Fruit fly (Drosophila melanogaster) whole organism, embryonic: Measurements from ENCODE around the gene CG5139.

Experiments used
- Ada2b ChIP-seq: fragments of 200-800 bp; sonication (Bioruptor generic); IDR thresholded peaks from 2 replicates; pipeline ENCODE4 v1.3.6; 2022; ENCODE audit warnings: missing biosample characterization, missing genetic modification characterization
- Atf6 ChIP-seq: fragments of 200-800 bp; sonication (Bioruptor generic); IDR thresholded peaks from 2 replicates; pipeline ENCODE4 v1.3.6; 2022; ENCODE audit warnings: missing biosample characterization, missing genetic modification characterization
- Blimp-1 ChIP-seq: fragments of 200-800 bp; sonication (Bioruptor generic); optimal IDR thresholded peaks from 3 replicates; lab custom pipeline; 2018; ENCODE audit warnings: missing biosample characterization, missing genetic modification characterization, mild to moderate bottlenecking, moderate library complexity, missing genetic modification reagents
- CG10366 ChIP-seq: fragments of 200-800 bp; sonication (Bioruptor generic); IDR thresholded peaks from 2 replicates; pipeline ENCODE4 v1.3.6; 2022; ENCODE audit warnings: missing biosample characterization, missing genetic modification characterization
- CG10979 ChIP-seq: fragments of 200-800 bp; sonication (Bioruptor generic); optimal IDR thresholded peaks from 2 replicates; lab custom pipeline; 2018; ENCODE audit warnings: missing biosample characterization, mild to moderate bottlenecking, missing genetic modification characterization, moderate library complexity
- CG11247 ChIP-seq: fragments of 200-800 bp; sonication (Bioruptor generic); IDR thresholded peaks from 2 replicates; pipeline ENCODE4 v1.3.6; 2022; ENCODE audit warnings: missing biosample characterization, missing genetic modification characterization
- CG12071 ChIP-seq: fragments of 200-800 bp; sonication (Bioruptor generic); optimal IDR thresholded peaks from 3 replicates; lab custom pipeline; 2018; ENCODE audit warnings: missing biosample characterization, mild to moderate bottlenecking, missing genetic modification characterization
- CG14667 ChIP-seq: fragments of 200-800 bp; sonication (Bioruptor generic); IDR thresholded peaks from 2 replicates; pipeline ENCODE4 v1.3.6; 2022; ENCODE audit warnings: missing biosample characterization, missing genetic modification characterization
- CG15011 ChIP-seq: fragments of 200-800 bp; sonication (Bioruptor generic); optimal IDR thresholded peaks from 3 replicates; lab custom pipeline; 2018; ENCODE audit warnings: missing biosample characterization, mild to moderate bottlenecking, missing genetic modification characterization
- CG15073 ChIP-seq: fragments of 200-800 bp; sonication (Bioruptor generic); optimal IDR thresholded peaks from 2 replicates; lab custom pipeline; 2016; ENCODE audit warnings: missing biosample characterization, missing genetic modification characterization
- CG15269 ChIP-seq: fragments of 200-800 bp; sonication (Bioruptor generic); optimal IDR thresholded peaks from 2 replicates; lab custom pipeline; 2018; ENCODE audit warnings: missing biosample characterization, mild to moderate bottlenecking, missing genetic modification characterization, moderate library complexity
- CG15514 ChIP-seq: fragments of 200-800 bp; sonication (Bioruptor generic); optimal IDR thresholded peaks from 3 replicates; lab custom pipeline; 2017; ENCODE audit warnings: missing biosample characterization, missing genetic modification characterization, mild to moderate bottlenecking, moderate library complexity, missing genetic modification reagents
- CG1602 ChIP-seq: fragments of 200-800 bp; sonication (Bioruptor generic); optimal IDR thresholded peaks from 3 replicates; lab custom pipeline; 2016; ENCODE audit warnings: missing biosample characterization, missing genetic modification characterization
- CG1603 ChIP-seq: fragments of 200-800 bp; sonication (Bioruptor generic); optimal IDR thresholded peaks from 2 replicates; lab custom pipeline; 2019; ENCODE audit warnings: missing biosample characterization, mild to moderate bottlenecking, missing genetic modification characterization, moderate library complexity
- CG16813 ChIP-seq: fragments of 200-800 bp; sonication (Bioruptor generic); IDR thresholded peaks from 3 replicates; pipeline ENCODE4 v1.3.6; 2022; ENCODE audit warnings: missing biosample characterization, missing genetic modification characterization; ENCODE audit not compliant: partially characterized antibody
- CG17385 ChIP-seq: fragments of 200-800 bp; sonication (Bioruptor generic); optimal IDR thresholded peaks from 3 replicates; lab custom pipeline; 2018; ENCODE audit warnings: missing biosample characterization, mild to moderate bottlenecking, missing genetic modification characterization
- CG2120 ChIP-seq: fragments of 200-800 bp; sonication (Bioruptor generic); optimal IDR thresholded peaks from 3 replicates; lab custom pipeline; 2016; ENCODE audit warnings: missing biosample characterization, missing genetic modification characterization
- CG31441 ChIP-seq: fragments of 200-800 bp; sonication (Bioruptor generic); IDR thresholded peaks from 2 replicates; pipeline ENCODE4 v1.3.6; 2022; ENCODE audit warnings: missing biosample characterization, missing genetic modification characterization
- CG3407 ChIP-seq: fragments of 200-800 bp; sonication (Bioruptor generic); optimal IDR thresholded peaks from 2 replicates; lab custom pipeline; 2018; ENCODE audit warnings: missing biosample characterization, mild to moderate bottlenecking, missing genetic modification characterization
- CG7271 ChIP-seq: fragments of 200-800 bp; sonication (Bioruptor generic); optimal IDR thresholded peaks from 2 replicates; lab custom pipeline; 2018; ENCODE audit warnings: missing biosample characterization, mild to moderate bottlenecking, missing genetic modification characterization, moderate library complexity
- CG7928 ChIP-seq: fragments of 200-800 bp; sonication (Bioruptor generic); optimal IDR thresholded peaks from 2 replicates; lab custom pipeline; 2017; ENCODE audit warnings: missing biosample characterization, mild to moderate bottlenecking, missing genetic modification characterization
- CG9215 ChIP-seq: fragments of 200-800 bp; sonication (Bioruptor generic); IDR thresholded peaks from 2 replicates; pipeline ENCODE4 v1.3.6; 2022; ENCODE audit warnings: missing biosample characterization, missing genetic modification characterization
- CG9437 ChIP-seq: fragments of 200-800 bp; sonication (Bioruptor generic); optimal IDR thresholded peaks from 2 replicates; lab custom pipeline; 2018; ENCODE audit warnings: missing biosample characterization, mild to moderate bottlenecking, missing genetic modification characterization
- Dad ChIP-seq: fragments of 200-800 bp; sonication (Bioruptor generic); optimal IDR thresholded peaks from 3 replicates; lab custom pipeline; 2016; ENCODE audit warnings: missing biosample characterization, missing genetic modification characterization
- Dref ChIP-seq: fragments of 200-800 bp; sonication (Bioruptor generic); IDR thresholded peaks from 2 replicates; pipeline ENCODE4 v1.3.6; 2022; ENCODE audit warnings: missing biosample characterization, missing genetic modification characterization
- Fer2 ChIP-seq: fragments of 200-800 bp; sonication (Bioruptor generic); optimal IDR thresholded peaks from 2 replicates; lab custom pipeline; 2018; ENCODE audit warnings: missing biosample characterization, mild to moderate bottlenecking, missing genetic modification characterization, moderate library complexity
- H15 ChIP-seq: fragments of 200-800 bp; sonication (Bioruptor generic); IDR thresholded peaks from 3 replicates; pipeline ENCODE4 v1.3.6; 2022; ENCODE audit warnings: missing biosample characterization, missing genetic modification characterization
- Hr51 ChIP-seq, 2 experiments: fragments of 200-800 bp; sonication (Bioruptor generic); optimal IDR thresholded peaks; 2 replicates in 1 of 2; 3 replicates in 1 of 2; lab custom pipeline; 2016 to 2018; ENCODE audit warnings: missing biosample characterization in 2 of 2, missing genetic modification characterization in 2 of 2, mild to moderate bottlenecking in 1 of 2, moderate library complexity in 1 of 2
- MESR4 ChIP-seq: fragments of 200-800 bp; sonication (Bioruptor generic); optimal IDR thresholded peaks from 2 replicates; lab custom pipeline; 2018; ENCODE audit warnings: missing biosample characterization, mild to moderate bottlenecking, missing genetic modification characterization, moderate library complexity
- NFAT ChIP-seq: fragments of 200-800 bp; sonication (Bioruptor generic); IDR thresholded peaks from 2 replicates; pipeline ENCODE4 v1.3.6; 2022; ENCODE audit warnings: missing biosample characterization, missing genetic modification characterization
- Optix ChIP-seq: fragments of 200-800 bp; sonication (Bioruptor generic); IDR thresholded peaks from 3 replicates; pipeline ENCODE4 v1.3.6; 2022; ENCODE audit warnings: missing biosample characterization, missing genetic modification characterization
- Sry-δ ChIP-seq: fragments of 200-800 bp; sonication (Bioruptor generic); optimal IDR thresholded peaks from 2 replicates; lab custom pipeline; 2016; ENCODE audit warnings: missing biosample characterization, missing genetic modification characterization
- Xbp1 ChIP-seq: fragments of 200-800 bp; sonication (Bioruptor generic); optimal IDR thresholded peaks from 3 replicates; lab custom pipeline; 2016; ENCODE audit warnings: missing biosample characterization, mild to moderate bottlenecking, missing genetic modification characterization
- YL-1 ChIP-seq: fragments of 200-800 bp; sonication (Bioruptor generic); optimal IDR thresholded peaks from 3 replicates; lab custom pipeline; 2017; ENCODE audit warnings: missing biosample characterization, mild to moderate bottlenecking, missing genetic modification characterization
- bcd ChIP-seq: fragments of 200-800 bp; sonication (Bioruptor generic); optimal IDR thresholded peaks from 2 replicates; lab custom pipeline; 2017; ENCODE audit warnings: missing biosample characterization, mild to moderate bottlenecking, missing genetic modification characterization
- fru ChIP-seq: fragments of >200 bp; optimal IDR thresholded peaks from 2 replicates; lab custom pipeline; 2017
- grau ChIP-seq: fragments of 200-800 bp; optimal IDR thresholded peaks from 3 replicates; lab custom pipeline; 2019; ENCODE audit warnings: missing biosample characterization, mild to moderate bottlenecking, missing genetic modification characterization, moderate library complexity
- gsb ChIP-seq: fragments of 200-800 bp; sonication (Bioruptor generic); IDR thresholded peaks from 2 replicates; pipeline ENCODE4 v1.3.6; 2022; ENCODE audit warnings: missing biosample characterization, missing genetic modification characterization
- her ChIP-seq: fragments of 200-800 bp; sonication (Bioruptor generic); optimal IDR thresholded peaks from 2 replicates; lab custom pipeline; 2016; ENCODE audit warnings: missing biosample characterization, missing genetic modification characterization
- nau ChIP-seq: fragments of 200-800 bp; sonication (Bioruptor generic); optimal IDR thresholded peaks from 3 replicates; lab custom pipeline; 2017; ENCODE audit warnings: missing biosample characterization, mild to moderate bottlenecking, missing genetic modification characterization, missing genetic modification reagents
- org-1 ChIP-seq: fragments of 200-800 bp; sonication (Bioruptor generic); optimal IDR thresholded peaks from 2 replicates; lab custom pipeline; 2017; ENCODE audit warnings: missing biosample characterization, missing genetic modification characterization
- pb ChIP-seq: fragments of 200-800 bp; sonication (Bioruptor generic); optimal IDR thresholded peaks from 3 replicates; lab custom pipeline; 2016; ENCODE audit warnings: missing biosample characterization, missing genetic modification characterization
- pnt ChIP-seq: fragments of 200-800 bp; sonication (Bioruptor generic); optimal IDR thresholded peaks from 3 replicates; lab custom pipeline; 2016; ENCODE audit warnings: missing biosample characterization, missing genetic modification characterization
- pros ChIP-seq: fragments of 200-800 bp; sonication (Bioruptor generic); optimal IDR thresholded peaks from 3 replicates; lab custom pipeline; 2019; ENCODE audit warnings: missing biosample characterization, mild to moderate bottlenecking, missing genetic modification characterization, moderate library complexity
- shn ChIP-seq: fragments of 200-800 bp; sonication (Bioruptor generic); optimal IDR thresholded peaks from 3 replicates; lab custom pipeline; 2016; ENCODE audit warnings: missing biosample characterization, missing genetic modification characterization
- sisA ChIP-seq: fragments of 200-800 bp; sonication (Bioruptor generic); IDR thresholded peaks from 2 replicates; pipeline ENCODE4 v1.3.6; 2022; ENCODE audit warnings: missing biosample characterization, missing genetic modification characterization
- sna ChIP-seq: fragments of 200-800 bp; sonication (Bioruptor generic); IDR thresholded peaks from 2 replicates; pipeline ENCODE4 v1.3.6; 2022; ENCODE audit warnings: missing biosample characterization, missing genetic modification characterization; ENCODE audit not compliant: partially characterized antibody
- so ChIP-seq: fragments of 200-800 bp; sonication (Bioruptor generic); IDR thresholded peaks from 3 replicates; pipeline ENCODE4 v1.3.6; 2022; ENCODE audit warnings: missing biosample characterization, missing genetic modification characterization
- tap ChIP-seq: fragments of 200-800 bp; optimal IDR thresholded peaks from 3 replicates; lab custom pipeline; 2019; ENCODE audit warnings: missing biosample characterization, mild to moderate bottlenecking, missing genetic modification characterization, moderate library complexity
- unc-4 ChIP-seq: fragments of 200-800 bp; sonication (Bioruptor generic); IDR thresholded peaks from 2 replicates; pipeline ENCODE4 v1.3.6; 2022; ENCODE audit warnings: missing biosample characterization, missing genetic modification characterization; ENCODE audit not compliant: partially characterized antibody
- vfl ChIP-seq: fragments of 200-800 bp; sonication (Bioruptor generic); optimal IDR thresholded peaks from 2 replicates; lab custom pipeline; 2016; ENCODE audit warnings: missing biosample characterization, missing genetic modification characterization

The CG5139 gene

DNA sequence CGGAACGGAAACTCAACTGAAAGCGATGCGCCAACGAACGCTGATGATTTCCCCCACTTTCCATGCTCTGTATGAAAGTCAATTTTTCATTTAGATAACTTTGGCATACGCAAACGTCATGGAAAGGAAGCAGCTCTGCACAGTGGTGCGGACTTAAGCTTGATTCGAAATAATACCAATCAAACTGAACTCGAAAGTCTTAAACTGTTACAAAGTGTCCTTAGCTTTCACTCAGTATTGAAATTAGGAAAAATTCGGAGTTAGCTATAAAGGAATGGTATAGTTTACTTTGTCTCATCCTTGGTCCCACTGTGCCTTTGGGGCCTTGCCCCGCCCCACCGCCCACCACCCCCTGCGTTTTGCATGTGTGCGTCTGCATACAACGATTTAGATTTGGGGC is 8.4 kb upstream of the CG5139 start (continued):
- TF ChIP-seq grau (tag; lab: Kevin White, UChicago): peak; percentile 49
- peak; percentile 24 for TF ChIP-seq CG9437 (GFP tag; lab: Kevin White, UChicago)
- peak; percentile 32 for TF ChIP-seq her (GFP tag; lab: Kevin White, UChicago)
- peak; percentile 77 for TF ChIP-seq Atf6 (GFP tag; lab: Robert Waterston, UW)
- TF ChIP-seq CG3407 (GFP tag; lab: Kevin White, UChicago): peak; percentile 18
- no peak for TF ChIP-seq MESR4 (GFP tag; lab: Kevin White, UChicago)
- peak; percentile 30; the same call in 1 of the 2 replicates for TF ChIP-seq CG31441 (GFP tag; lab: Robert Waterston, UW)
- peak; percentile 1 for TF ChIP-seq Fer2
- peak; percentile 20 for TF ChIP-seq vfl (GFP tag; lab: Kevin White, UChicago)
- TF ChIP-seq tap: peak; percentile 28
- no peak for TF ChIP-seq CG15073 (GFP tag; lab: Kevin White, UChicago)
- TF ChIP-seq CG9215 (GFP tag; lab: Robert Waterston, UW): peak; percentile 55
- TF ChIP-seq unc-4 (GFP tag; lab: Robert Waterston, UW): no peak
- peak; percentile 63 for TF ChIP-seq CG17385 (GFP tag; lab: Kevin White, UChicago)
- TF ChIP-seq Hr51 (GFP tag; optimal IDR thresholded peaks at IDR 0.05; lab: Kevin White, UChicago): peak in 1 of 2 experiments; percentile 49
- no peak for TF ChIP-seq CG10979
- peak; percentile 13 for TF ChIP-seq CG1602 (GFP tag; lab: Kevin White, UChicago)
- TF ChIP-seq pnt: no peak
- TF ChIP-seq CG7271 (tag; lab: Kevin White, UChicago): no peak
- TF ChIP-seq CG12071 (GFP tag; lab: Kevin White, UChicago): peak; percentile 16
- peak; percentile 62 for TF ChIP-seq CG10366 (GFP tag; lab: Robert Waterston, UW)
- peak; percentile 28; the same call in 1 of the 2 replicates for TF ChIP-seq CG14667 (GFP tag; lab: Robert Waterston, UW)
- TF ChIP-seq CG15514: peak; percentile 50
- TF ChIP-seq Ada2b (GFP tag; lab: Robert Waterston, UW): peak; percentile 78
- peak; percentile 30 for TF ChIP-seq Blimp-1
- TF ChIP-seq Dref (GFP tag; lab: Robert Waterston, UW): no peak
- no peak for TF ChIP-seq pros (GFP tag; lab: Kevin White, UChicago)
- peak; percentile 54 for TF ChIP-seq org-1
- peak; percentile 80 for TF ChIP-seq CG2120 (GFP tag; lab: Kevin White, UChicago)
- TF ChIP-seq shn (GFP tag; lab: Kevin White, UChicago): no peak
- TF ChIP-seq sna: no peak
- no peak for TF ChIP-seq YL-1 (GFP tag; lab: Kevin White, UChicago)
- TF ChIP-seq Sry-δ (GFP tag; lab: Kevin White, UChicago): no peak
- TF ChIP-seq Dad (GFP tag; lab: Kevin White, UChicago): peak; percentile 10
- TF ChIP-seq CG1603 (tag; lab: Kevin White, UChicago): peak; percentile 73
- TF ChIP-seq sisA (GFP tag; lab: Robert Waterston, UW): peak; percentile 55
- TF ChIP-seq H15: peak; percentile 63; the same call in 1 of the 3 replicates
- peak; percentile 15 for TF ChIP-seq nau (GFP tag; lab: Kevin White, UChicago)
- TF ChIP-seq bcd (GFP tag; lab: Kevin White, UChicago): peak; percentile 38
- peak; percentile 67 for TF ChIP-seq Xbp1
- TF ChIP-seq CG7928 (GFP tag; lab: Kevin White, UChicago): no peak
- peak; percentile 51; the same call in 1 of the 2 replicates for TF ChIP-seq NFAT (GFP tag; lab: Robert Waterston, UW)
- no peak for TF ChIP-seq CG16813 (GFP tag; lab: Robert Waterston, UW)
- peak; percentile 54; the same call in 1 of the 3 replicates for TF ChIP-seq Optix (GFP tag; lab: Robert Waterston, UW)
- TF ChIP-seq pb (GFP tag; lab: Kevin White, UChicago): no peak
- no peak for TF ChIP-seq CG15011 (GFP tag; lab: Kevin White, UChicago)
- TF ChIP-seq gsb (GFP tag; lab: Robert Waterston, UW): no peak
- TF ChIP-seq CG15269 (tag; lab: Kevin White, UChicago): peak; percentile 75
- peak; percentile 75 for TF ChIP-seq so (GFP tag; lab: Robert Waterston, UW)
- TF ChIP-seq fru (lab: Kevin White, UChicago): no peak
- peak; percentile 45; the same call in 1 of the 2 replicates for TF ChIP-seq CG11247 (GFP tag; lab: Robert Waterston, UW)
